Worm (Caenorhabditis elegans) whole organism, early embryonic: ENCODE measurements around the gene ddb-1.

Experiments
- B0310.2 ChIP-seq: sonication (generic microtip); optimal IDR thresholded peaks from 2 replicates; lab custom pipeline; 2016; ENCODE audit warnings: mild to moderate bottlenecking, missing genetic modification characterization, missing compliant biosample characterization
- F13C5.2 ChIP-seq: sonication (generic microtip); optimal IDR thresholded peaks from 2 replicates; lab custom pipeline; 2017; ENCODE audit warnings: mild to moderate bottlenecking, missing genetic modification characterization, inconsistent platforms, missing compliant biosample characterization
- aly-1 ChIP-seq: sonication (generic microtip); optimal IDR thresholded peaks from 2 replicates; lab custom pipeline; 2016; ENCODE audit warnings: missing genetic modification characterization, missing compliant biosample characterization
- ama-1 ChIP-seq: fragments of 150-350 bp; optimal IDR thresholded peaks from 2 replicates; lab custom pipeline; 2014
- ceh-13 ChIP-seq: fragments of 200-800 bp; sonication (Bioruptor generic); optimal IDR thresholded peaks from 2 replicates; lab custom pipeline; 2018; ENCODE audit warnings: mild to moderate bottlenecking, missing genetic modification characterization, missing compliant biosample characterization
- ceh-36 ChIP-seq: sonication (generic microtip); optimal IDR thresholded peaks from 2 replicates; lab custom pipeline; 2016; ENCODE audit warnings: missing genetic modification characterization, inconsistent platforms, missing compliant biosample characterization
- ets-7 ChIP-seq: sonication (generic microtip); optimal IDR thresholded peaks from 2 replicates; lab custom pipeline; 2016; ENCODE audit warnings: missing genotype, missing genetic modification characterization, missing compliant biosample characterization
- flt-1 ChIP-seq: fragments of 200-800 bp; sonication (Bioruptor generic); IDR thresholded peaks from 2 replicates; pipeline ENCODE4 v1.3.6; 2022; ENCODE audit warnings: missing genetic modification characterization, missing compliant biosample characterization
- hmbx-1 ChIP-seq: sonication (generic microtip); optimal IDR thresholded peaks from 2 replicates; lab custom pipeline; 2016; ENCODE audit warnings: mild to moderate bottlenecking, missing genetic modification characterization, missing compliant biosample characterization
- hmg-4 ChIP-seq: fragments of 200-800 bp; sonication (Bioruptor generic); optimal IDR thresholded peaks from 2 replicates; lab custom pipeline; 2018; ENCODE audit warnings: mild to moderate bottlenecking, missing genetic modification characterization, missing compliant biosample characterization
- hnd-1 ChIP-seq: sonication (generic microtip); optimal IDR thresholded peaks from 2 replicates; lab custom pipeline; 2016; ENCODE audit warnings: missing genetic modification characterization, missing compliant biosample characterization
- pes-1 ChIP-seq: fragments of 200-800 bp; sonication (Bioruptor generic); IDR thresholded peaks from 2 replicates; pipeline ENCODE4 v1.3.6; 2022; ENCODE audit warnings: missing genetic modification reagents, missing genetic modification characterization, missing compliant biosample characterization
- scrt-1 ChIP-seq: fragments of 200-800 bp; sonication (Bioruptor generic); IDR thresholded peaks from 2 replicates; pipeline ENCODE4 v1.3.6; 2022; ENCODE audit warnings: missing genetic modification characterization, missing compliant biosample characterization
- sea-1 ChIP-seq: fragments of 200-800 bp; sonication (Bioruptor generic); conservative IDR thresholded peaks from 2 replicates; pipeline ENCODE4 v1.3.6; 2022; ENCODE audit warnings: missing genetic modification characterization, missing compliant biosample characterization
- tbx-11 ChIP-seq: fragments of 200-800 bp; sonication (Bioruptor generic); IDR thresholded peaks from 2 replicates; pipeline ENCODE4 v1.3.6; 2022; ENCODE audit warnings: missing genetic modification characterization, missing compliant biosample characterization
- tbx-37 ChIP-seq: fragments of 200-800 bp; sonication (Bioruptor generic); conservative IDR thresholded peaks from 2 replicates; pipeline ENCODE4 v1.3.6; 2022; ENCODE audit warnings: missing genetic modification reagents, missing genetic modification characterization, missing compliant biosample characterization
- tra-4 ChIP-seq: sonication (generic microtip); optimal IDR thresholded peaks from 2 replicates; lab custom pipeline; 2017; ENCODE audit warnings: missing genetic modification characterization, missing compliant biosample characterization

Gene ddb-1

ce11 chrIV:12122874-12123664, 2.1 kb upstream of the ddb-1 start, which contains the start of gene aly-3:
aly-3 (plus strand) TSS chrIV:12123282.
- TF ChIP-seq F13C5.2 (tag; lab: Kevin White, UChicago) = peak; percentile 19
- no peak for TF ChIP-seq hmg-4 (GFP tag; lab: Kevin White, UChicago)

DNA sequence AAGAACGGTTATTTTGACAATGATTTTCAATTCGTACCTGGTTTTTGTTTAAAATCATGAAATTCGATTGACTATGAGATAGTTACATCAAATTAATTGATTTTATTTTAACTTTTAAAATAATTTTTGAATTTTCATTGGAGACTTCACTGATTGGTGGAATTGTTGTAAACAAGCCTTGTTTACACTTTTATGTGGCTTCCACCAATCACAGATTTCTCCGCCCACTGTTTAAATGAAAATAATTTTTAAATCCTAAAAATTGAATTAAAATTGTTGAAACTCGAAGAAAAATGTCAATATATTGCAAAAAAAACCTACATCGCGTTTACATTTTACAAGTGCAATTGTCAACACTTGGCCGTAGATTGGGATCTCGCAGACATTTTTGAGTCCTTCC, 429 bp downstream of the ddb-1 start:
- TF ChIP-seq hmg-4 (GFP tag; lab: Kevin White, UChicago) (no peak), hmbx-1 (tag; lab: Kevin White, UChicago) (no peak), ets-7 (no peak), scrt-1 (GFP tag; lab: Robert Waterston, UW) (no peak), ceh-36 (tag; lab: Kevin White, UChicago) (no peak)

ce11 chrIV:12114498-12114897, 6.5 kb downstream of the ddb-1 start:
- no peak for TF ChIP-seq F13C5.2 (tag; lab: Kevin White, UChicago)

DNA sequence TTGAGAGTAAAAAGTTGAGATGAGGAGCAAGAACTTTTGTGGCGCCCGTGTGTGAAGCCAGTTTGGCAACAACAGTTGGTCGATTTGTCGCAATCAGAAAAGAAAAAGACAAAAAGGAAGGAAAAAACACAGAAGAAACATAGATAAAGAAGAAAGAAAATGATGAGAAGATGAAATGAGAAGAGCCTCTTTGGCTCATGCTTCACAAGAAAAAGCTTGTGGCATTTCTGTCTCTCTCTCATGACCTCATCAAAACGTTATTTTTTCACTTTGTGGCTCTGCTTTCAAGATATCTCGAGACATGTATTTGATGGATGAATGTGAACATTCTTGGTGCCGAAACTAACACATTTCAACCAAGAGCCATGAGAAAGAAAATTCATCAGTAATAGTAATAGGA, 7.9 kb downstream of the ddb-1 start:
- no peak for TF ChIP-seq flt-1 (GFP tag; lab: Robert Waterston, UW)
- TF ChIP-seq aly-1 (tag; lab: Kevin White, UChicago) = no peak

ce11 chrIV:12111477-12111876, 9.5 kb downstream of the ddb-1 start, which contains the start of gene dlc-2:
dlc-2 (minus strand) TSS chrIV:12111577.
- TF ChIP-seq tra-4 (tag; lab: Kevin White, UChicago) (no peak), F13C5.2 (tag; lab: Kevin White, UChicago) (no peak), sea-1 (GFP tag; lab: Robert Waterston, UW) (no peak)

DNA sequence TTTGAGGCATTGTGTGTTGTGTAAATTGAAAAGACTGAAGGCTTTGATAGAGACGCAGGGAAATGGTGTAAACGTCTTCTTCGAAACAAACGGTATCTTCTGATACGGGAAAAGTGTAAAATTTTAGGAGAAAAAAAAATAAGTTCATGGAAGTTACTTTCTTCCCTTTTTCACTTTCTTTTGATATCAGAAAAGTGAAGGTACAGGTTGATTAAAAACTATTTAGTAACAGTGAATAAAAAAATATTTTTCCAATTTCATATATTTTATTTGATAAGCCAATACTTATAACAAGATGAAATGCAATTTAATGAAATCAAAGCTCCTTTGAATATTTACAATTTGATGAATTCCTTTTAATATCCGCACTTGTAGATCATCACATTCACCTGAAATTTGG, 10.6 kb downstream of the ddb-1 start, which contains the start of gene col-129:
Gene col-129, minus strand, starts transcription at position 101 of the 400 bp plus-strand sequence.
- TF ChIP-seq hmg-4 (GFP tag; lab: Kevin White, UChicago) (no peak), F13C5.2 (tag; lab: Kevin White, UChicago) (no peak), hnd-1 (no peak), ets-7 (no peak), scrt-1 (GFP tag; lab: Robert Waterston, UW) (no peak), B0310.2 (tag; lab: Kevin White, UChicago) (no peak), ceh-36 (tag; lab: Kevin White, UChicago) (no peak), pes-1 (GFP tag; lab: Robert Waterston, UW) (no peak)

DNA sequence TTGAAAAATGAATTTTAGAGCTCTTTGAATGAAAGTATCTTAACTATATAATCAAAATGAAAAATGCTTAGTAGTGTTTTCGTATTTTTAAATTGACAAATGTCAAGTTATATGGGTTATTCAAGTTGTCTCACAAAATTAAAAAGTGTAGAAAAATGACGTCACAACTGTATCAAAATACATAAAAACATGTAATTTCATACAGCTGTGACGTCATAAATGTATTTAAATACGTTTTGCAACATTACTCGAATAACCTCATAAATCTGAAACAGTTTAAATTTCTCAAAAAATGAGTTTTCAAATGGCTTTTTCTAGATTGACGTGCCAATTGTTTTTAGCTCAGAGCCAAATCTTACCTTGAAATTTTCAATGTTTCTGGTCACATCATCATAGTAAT, 11.2 kb downstream of the ddb-1 start:
- TF ChIP-seq hmg-4 (GFP tag; lab: Kevin White, UChicago) (no peak), hnd-1 (no peak), ceh-36 (tag; lab: Kevin White, UChicago) (no peak), scrt-1 (GFP tag; lab: Robert Waterston, UW) (no peak), ets-7 (no peak), B0310.2 (tag; lab: Kevin White, UChicago) (no peak), sea-1 (GFP tag; lab: Robert Waterston, UW) (no peak), tbx-11 (GFP tag; lab: Robert Waterston, UW) (no peak), tra-4 (tag; lab: Kevin White, UChicago) (no peak), ceh-13 (GFP tag; lab: Kevin White, UChicago) (no peak), pes-1 (GFP tag; lab: Robert Waterston, UW) (no peak), ama-1 (lab: Kevin White, UChicago) (no peak), hmbx-1 (tag; lab: Kevin White, UChicago) (no peak), aly-1 (tag; lab: Kevin White, UChicago) (no peak), tbx-37 (GFP tag; lab: Robert Waterston, UW) (no peak), flt-1 (GFP tag; lab: Robert Waterston, UW) (no peak), F13C5.2 (tag; lab: Kevin White, UChicago) (no peak)

- no peak for TF ChIP-seq ets-7
- no peak for TF ChIP-seq aly-1 (tag; lab: Kevin White, UChicago)
Measured at ce11 chrIV:12108984-12109657, 11.8 kb downstream of the ddb-1 start.

DNA sequence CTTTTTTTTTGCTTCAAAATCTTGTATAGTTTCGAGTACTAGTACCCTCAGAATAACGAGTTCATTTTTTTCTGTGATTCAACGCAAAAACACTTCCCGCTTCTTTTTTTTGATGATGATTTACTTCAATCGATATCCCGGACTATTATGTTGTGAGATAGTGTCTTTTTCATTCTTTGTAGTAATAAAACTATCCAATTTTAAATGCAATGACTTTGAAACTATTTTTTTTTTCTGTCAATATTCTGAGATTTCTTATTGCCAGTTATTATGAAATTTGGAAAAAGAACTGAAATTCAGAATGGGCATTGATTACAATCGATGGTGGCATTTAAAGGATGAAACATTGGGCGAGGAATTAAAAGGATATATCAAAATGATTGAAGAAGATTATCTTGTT, 15.4 kb downstream of the ddb-1 start, which contains the start of gene M18.3:
Gene M18.3, plus strand, starts transcription at position 301 of the 400 bp plus-strand sequence.
- TF ChIP-seq flt-1 (GFP tag; lab: Robert Waterston, UW) = no peak
- TF ChIP-seq aly-1 (tag; lab: Kevin White, UChicago) = no peak
- TF ChIP-seq hnd-1 = no peak
- no peak for TF ChIP-seq tbx-37 (GFP tag; lab: Robert Waterston, UW)
- TF ChIP-seq hmg-4 (GFP tag; lab: Kevin White, UChicago) = no peak
- TF ChIP-seq pes-1 (GFP tag; lab: Robert Waterston, UW) = no peak
- TF ChIP-seq F13C5.2 (tag; lab: Kevin White, UChicago) = no peak
- no peak for TF ChIP-seq ama-1 (lab: Kevin White, UChicago)
- no peak for TF ChIP-seq ceh-36 (tag; lab: Kevin White, UChicago)
- TF ChIP-seq tra-4 (tag; lab: Kevin White, UChicago) = no peak
